Worm (Caenorhabditis elegans): ENCODE data around the gene F07H5.7.
A peak's percentile ranks its signal among the peaks of the same experiment; 100 is the strongest.

Gene F07H5.7

ce11 chrII:8785875-8786274 lies 8.1 kb downstream of the F07H5.7 start (continued):
- TF ChIP-seq zag-1 (tag; optimal IDR thresholded peaks at IDR 0.05) (no peak), spr-3 (GFP tag; optimal IDR thresholded peaks at IDR 0.05) (no peak), T20F7.1 (GFP tag; optimal IDR thresholded peaks at IDR 0.05) (no peak), gei-8 (GFP tag; optimal IDR thresholded peaks at IDR 0.05) (no peak), daf-12 (tag; optimal IDR thresholded peaks at IDR 0.05) (no peak), unc-39 (tag; optimal IDR thresholded peaks at IDR 0.05) (no peak), pha-4 (GFP tag; IDR thresholded peaks at IDR 0.05) (no peak), pha-4 (tag; optimal IDR thresholded peaks at IDR 0.05) (no peak), dpl-1 (GFP tag; optimal IDR thresholded peaks at IDR 0.05) (no peak), dmd-8 (GFP tag; IDR thresholded peaks at IDR 0.05) (no peak), nhr-77 (tag; optimal IDR thresholded peaks at IDR 0.05) (no peak), nhr-102 (tag; optimal IDR thresholded peaks at IDR 0.05) (no peak), lim-7 (GFP tag; IDR thresholded peaks at IDR 0.05) (no peak), nhr-11 (tag; optimal IDR thresholded peaks at IDR 0.05) (no peak), mxl-2 (GFP tag; conservative IDR thresholded peaks at IDR 0.05) (no peak), tag-97 (GFP tag; IDR thresholded peaks at IDR 0.05) (no peak), ceh-20 (GFP tag; IDR thresholded peaks at IDR 0.05) (no peak; the same call in 1 of the 2 replicates), Y105C5A.15 (GFP tag; IDR thresholded peaks at IDR 0.05) (no peak), ceh-44 (GFP tag; IDR thresholded peaks at IDR 0.05) (no peak), F44E2.7 (GFP tag; IDR thresholded peaks at IDR 0.05) (no peak), mes-2 (tag; optimal IDR thresholded peaks at IDR 0.05; ENCODE audit: poor library complexity, severe bottlenecking) (peak; percentile 47), lin-39 (tag; optimal IDR thresholded peaks at IDR 0.05) (no peak), vab-7 (GFP tag; IDR thresholded peaks at IDR 0.05) (0 out of 2 replicates have a peak, but pooled peaks have one; percentile 9), sdz-12 (GFP tag; optimal IDR thresholded peaks at IDR 0.05) (no peak), tra-1 (GFP tag; IDR thresholded peaks at IDR 0.05) (no peak), snpc-4 (tag; optimal IDR thresholded peaks at IDR 0.05) (no peak), D1046.2 (GFP tag; IDR thresholded peaks at IDR 0.05) (no peak), nhr-76 (tag; optimal IDR thresholded peaks at IDR 0.05) (no peak), duxl-1 (tag; optimal IDR thresholded peaks at IDR 0.05; ENCODE audit: poor library complexity) (no peak), fos-1 (tag; optimal IDR thresholded peaks at IDR 0.05) (no peak), dmd-9 (GFP tag; IDR thresholded peaks at IDR 0.05) (no peak), ZK546.5 (tag; optimal IDR thresholded peaks at IDR 0.05) (no peak), arid-1 (GFP tag; conservative IDR thresholded peaks at IDR 0.05) (no peak), mep-1 (tag; optimal IDR thresholded peaks at IDR 0.05) (no peak), F37D6.2 (tag; optimal IDR thresholded peaks at IDR 0.05) (no peak), egl-27 (tag; optimal IDR thresholded peaks at IDR 0.05) (no peak), R02D3.7 (tag; optimal IDR thresholded peaks at IDR 0.05) (no peak), nhr-237 (tag; optimal IDR thresholded peaks at IDR 0.05) (no peak), mdt-29 (GFP tag; IDR thresholded peaks at IDR 0.05) (no peak), lin-38 (GFP tag; IDR thresholded peaks at IDR 0.05) (no peak; the same call in 1 of the 2 replicates), hif-1 (tag; optimal IDR thresholded peaks at IDR 0.05) (peak in 1 of 2 experiments; percentile 9), nhr-42 (GFP tag; IDR thresholded peaks at IDR 0.05) (no peak), ztf-7 (tag; optimal IDR thresholded peaks at IDR 0.05) (no peak), attf-4 (tag; optimal IDR thresholded peaks at IDR 0.05) (no peak), skn-1 (tag; optimal IDR thresholded peaks at IDR 0.05) (no peak), unc-62 (GFP tag; optimal IDR thresholded peaks at IDR 0.05 in 1 of 2) (peak in 1 of 2 experiments; percentile 72), unc-62 (tag; optimal IDR thresholded peaks at IDR 0.05) (no peak), ama-1 (optimal IDR thresholded peaks at IDR 0.05) (no peak), daf-8 (GFP tag; IDR thresholded peaks at IDR 0.05) (no peak), lir-3 (tag; optimal IDR thresholded peaks at IDR 0.05) (no peak), egl-43 (GFP tag; IDR thresholded peaks at IDR 0.05) (peak; percentile 60), ceh-82 (tag; optimal IDR thresholded peaks at IDR 0.05) (no peak), mxl-3 (GFP tag; optimal IDR thresholded peaks at IDR 0.05) (peak; percentile 37), aha-1 (tag) (no peak)
